Worm (Caenorhabditis elegans) whole organism, young adult: ENCODE measurements around the gene F26F12.5.

Experiments
- B0019.2 ChIP-seq: fragments of 200-800 bp; sonication (Bioruptor generic); conservative IDR thresholded peaks from 2 replicates; pipeline ENCODE4 v1.3.6; 2022; ENCODE audit warnings: missing genetic modification reagents, missing genetic modification characterization, missing compliant biosample characterization
- B0035.1 ChIP-seq: sonication (generic microtip); optimal IDR thresholded peaks from 2 replicates; lab custom pipeline; 2016; ENCODE audit warnings: missing genetic modification characterization, mild to moderate bottlenecking, missing compliant biosample characterization, missing genotype, missing genetic modification reagents
- F49E8.2 ChIP-seq: sonication (generic microtip); optimal IDR thresholded peaks from 3 replicates; lab custom pipeline; 2017; ENCODE audit warnings: missing genetic modification characterization, mild to moderate bottlenecking, missing compliant biosample characterization, antibody characterized with exemption, moderate library complexity; ENCODE audit not compliant: insufficient read depth
- F55B11.4 ChIP-seq: sonication (generic microtip); optimal IDR thresholded peaks from 2 replicates; lab custom pipeline; 2016; ENCODE audit warnings: missing compliant biosample characterization, missing genetic modification characterization, borderline replicate concordance; ENCODE audit not compliant: insufficient read depth
- F57A8.1 ChIP-seq: fragments of 200-800 bp; sonication (Bioruptor generic); optimal IDR thresholded peaks from 2 replicates; lab custom pipeline; 2018; ENCODE audit warnings: mild to moderate bottlenecking, missing genetic modification characterization, moderate library complexity, missing compliant biosample characterization
- F57C9.4 ChIP-seq: sonication (generic microtip); optimal IDR thresholded peaks from 2 replicates; lab custom pipeline; 2017; ENCODE audit warnings: mild to moderate bottlenecking, missing genetic modification characterization, missing compliant biosample characterization
- T07F8.4 ChIP-seq: sonication (generic microtip); optimal IDR thresholded peaks from 2 replicates; lab custom pipeline; 2016; ENCODE audit warnings: mild to moderate bottlenecking, missing genetic modification characterization, moderate library complexity, missing compliant biosample characterization
- T26A5.8 ChIP-seq: sonication (generic microtip); optimal IDR thresholded peaks from 2 replicates; lab custom pipeline; 2016; ENCODE audit warnings: missing genetic modification characterization, missing compliant biosample characterization
- Y79H2A.3 ChIP-seq: fragments of 200-800 bp; sonication (Bioruptor generic); conservative IDR thresholded peaks from 2 replicates; pipeline ENCODE4 v1.3.6; 2022; ENCODE audit warnings: missing genetic modification reagents, missing genetic modification characterization, missing compliant biosample characterization
- Y95B8A.8 ChIP-seq: fragments of 200-800 bp; sonication (Bioruptor generic); IDR thresholded peaks from 2 replicates; pipeline ENCODE4 v1.3.6; 2022; ENCODE audit warnings: missing genetic modification reagents, missing genetic modification characterization, missing compliant biosample characterization
- ZK185.1 ChIP-seq: sonication (generic microtip); optimal IDR thresholded peaks from 2 replicates; lab custom pipeline; 2016; ENCODE audit warnings: mild to moderate bottlenecking, missing genetic modification characterization, missing compliant biosample characterization; ENCODE audit not compliant: poor library complexity, severe bottlenecking
- ama-1 ChIP-seq, 3 experiments: fragments of 150-350 bp in 1 of 3; sonication (generic microtip) in 2 of 3; optimal IDR thresholded peaks; 2 replicates each; lab custom pipeline; 2014 to 2018; ENCODE audit warnings: missing biosample characterization in 2 of 3, missing genetic modification characterization in 2 of 3, missing genetic modification reagents in 2 of 3
- aptf-2 ChIP-seq: fragments of 200-800 bp; sonication (Bioruptor generic); conservative IDR thresholded peaks from 2 replicates; pipeline ENCODE4 v1.3.6; 2022; ENCODE audit warnings: missing genetic modification reagents, missing genetic modification characterization, missing compliant biosample characterization
- aptf-3 ChIP-seq: fragments of 200-800 bp; sonication (Bioruptor generic); IDR thresholded peaks from 2 replicates; pipeline ENCODE4 v1.3.6; 2022; ENCODE audit warnings: missing genetic modification characterization, missing compliant biosample characterization
- athp-1 ChIP-seq: sonication (generic microtip); optimal IDR thresholded peaks from 2 replicates; lab custom pipeline; 2017; ENCODE audit warnings: mild to moderate bottlenecking, missing genetic modification characterization, missing compliant biosample characterization
- bed-1 ChIP-seq: fragments of 200-800 bp; sonication (Bioruptor generic); IDR thresholded peaks from 2 replicates; pipeline ENCODE4 v1.3.6; 2022; ENCODE audit warnings: missing genetic modification reagents, missing genetic modification characterization, missing compliant biosample characterization
- ceh-27 ChIP-seq: fragments of 200-800 bp; sonication (Bioruptor generic); optimal IDR thresholded peaks from 2 replicates; lab custom pipeline; 2018; ENCODE audit warnings: mild to moderate bottlenecking, missing genetic modification characterization, moderate library complexity, missing compliant biosample characterization
- ceh-91 ChIP-seq: fragments of 200-800 bp; sonication (Bioruptor generic); IDR thresholded peaks from 2 replicates; pipeline ENCODE4 v1.3.6; 2022; ENCODE audit warnings: missing genetic modification reagents, missing genetic modification characterization, missing compliant biosample characterization
- die-1 ChIP-seq: sonication (generic microtip); optimal IDR thresholded peaks from 2 replicates; lab custom pipeline; 2016; ENCODE audit warnings: missing genotype, mild to moderate bottlenecking, missing genetic modification characterization, missing compliant biosample characterization
- dpff-1 ChIP-seq: sonication (generic microtip); optimal IDR thresholded peaks from 2 replicates; lab custom pipeline; 2017; ENCODE audit warnings: mild to moderate bottlenecking, missing genetic modification characterization, missing compliant biosample characterization
- gei-17 ChIP-seq: fragments of 200-800 bp; sonication (Bioruptor generic); optimal IDR thresholded peaks from 2 replicates; lab custom pipeline; 2018; ENCODE audit warnings: mild to moderate bottlenecking, missing genetic modification characterization, missing compliant biosample characterization
- hlh-12 ChIP-seq: sonication (generic microtip); optimal IDR thresholded peaks from 2 replicates; lab custom pipeline; 2016; ENCODE audit warnings: missing genetic modification characterization, missing compliant biosample characterization
- hmg-1.2 ChIP-seq: fragments of 200-800 bp; sonication (Bioruptor generic); IDR thresholded peaks from 2 replicates; pipeline ENCODE4 v1.3.6; 2022; ENCODE audit warnings: missing genetic modification reagents, missing genetic modification characterization, missing compliant biosample characterization
- let-607 ChIP-seq, 2 experiments: fragments of 200-800 bp in 1 of 2; sonication (Bioruptor generic) in 1 of 2; sonication (generic microtip) in 1 of 2; optimal IDR thresholded peaks; 2 replicates each; lab custom pipeline; 2016 to 2018; ENCODE audit warnings: mild to moderate bottlenecking in 2 of 2, missing compliant biosample characterization in 2 of 2, missing genetic modification characterization in 2 of 2, moderate library complexity in 2 of 2, missing genotype in 1 of 2
- lin-26 ChIP-seq: fragments of 200-800 bp; sonication (Bioruptor generic); IDR thresholded peaks from 2 replicates; pipeline ENCODE4 v1.3.6; 2022; ENCODE audit warnings: missing genetic modification reagents, missing genetic modification characterization, missing compliant biosample characterization
- lin-35 ChIP-seq, 3 experiments: fragments of 150-350 bp in 2 of 3; sonication (generic microtip) in 1 of 3; optimal IDR thresholded peaks; 2 replicates each; lab custom pipeline; 2014 to 2018; ENCODE audit warnings: missing biosample characterization in 3 of 3, missing genetic modification characterization in 3 of 3, missing genetic modification reagents in 3 of 3
- lsy-27 ChIP-seq: sonication (generic microtip); optimal IDR thresholded peaks from 2 replicates; lab custom pipeline; 2017; ENCODE audit warnings: missing genetic modification characterization, mild to moderate bottlenecking, missing compliant biosample characterization, antibody characterized with exemption, missing genotype, borderline replicate concordance; ENCODE audit not compliant: insufficient read depth
- madf-8 ChIP-seq: fragments of 200-800 bp; sonication (Bioruptor generic); conservative IDR thresholded peaks from 2 replicates; pipeline ENCODE4 v1.3.6; 2022; ENCODE audit warnings: missing genetic modification reagents, missing genetic modification characterization, missing compliant biosample characterization
- mes-4 ChIP-seq: sonication (generic microtip); optimal IDR thresholded peaks from 2 replicates; lab custom pipeline; 2016; ENCODE audit warnings: missing genotype, missing genetic modification characterization, missing compliant biosample characterization
- nfyb-1 ChIP-seq: fragments of 200-800 bp; sonication (Bioruptor generic); IDR thresholded peaks from 2 replicates; pipeline ENCODE4 v1.3.6; 2022; ENCODE audit warnings: missing genetic modification reagents, missing genetic modification characterization, missing compliant biosample characterization
- nhr-120 ChIP-seq: fragments of 200-800 bp; sonication (Bioruptor generic); IDR thresholded peaks from 2 replicates; pipeline ENCODE4 v1.3.6; 2022; ENCODE audit warnings: missing genetic modification characterization, missing compliant biosample characterization
- nhr-179 ChIP-seq: sonication (generic microtip); optimal IDR thresholded peaks from 2 replicates; lab custom pipeline; 2016; ENCODE audit warnings: mild to moderate bottlenecking, missing genetic modification characterization, missing compliant biosample characterization
- pbrm-1 ChIP-seq: fragments of 200-800 bp; sonication (Bioruptor generic); IDR thresholded peaks from 2 replicates; pipeline ENCODE4 v1.3.6; 2022; ENCODE audit warnings: missing genetic modification reagents, missing genetic modification characterization, missing compliant biosample characterization
- snpc-1.1 ChIP-seq: sonication (generic microtip); optimal IDR thresholded peaks from 2 replicates; lab custom pipeline; 2017; ENCODE audit warnings: missing genetic modification characterization, mild to moderate bottlenecking, missing compliant biosample characterization, antibody characterized with exemption, moderate library complexity, missing genotype, missing genetic modification reagents; ENCODE audit not compliant: insufficient read depth
- snpc-4 ChIP-seq, 5 experiments: fragments of 150-350 bp in 1 of 5; sonication (generic microtip) in 4 of 5; optimal IDR thresholded peaks; 2 replicates each; lab custom pipeline; 2014 to 2018; ENCODE audit warnings: missing genetic modification characterization in 5 of 5, missing biosample characterization in 3 of 5, antibody characterized with exemption in 2 of 5, mild to moderate bottlenecking in 2 of 5, missing compliant biosample characterization in 2 of 5, missing genotype in 2 of 5, moderate library complexity in 2 of 5, missing genetic modification reagents in 1 of 5
- somi-1 ChIP-seq: fragments of 200-800 bp; sonication (Bioruptor generic); optimal IDR thresholded peaks from 2 replicates; lab custom pipeline; 2018; ENCODE audit warnings: mild to moderate bottlenecking, missing genetic modification characterization, missing compliant biosample characterization
- unc-62 ChIP-seq: fragments of 150-350 bp; optimal IDR thresholded peaks from 2 replicates; lab custom pipeline; 2014; ENCODE audit warnings: missing biosample characterization, missing genetic modification reagents, missing genetic modification characterization
- ztf-26 ChIP-seq: sonication (generic microtip); optimal IDR thresholded peaks from 2 replicates; lab custom pipeline; 2017; ENCODE audit warnings: missing genetic modification characterization, missing compliant biosample characterization
- ztf-28 ChIP-seq: fragments of 200-800 bp; sonication (Bioruptor generic); IDR thresholded peaks from 2 replicates; pipeline ENCODE4 v1.3.6; 2022; ENCODE audit warnings: missing genetic modification reagents, missing genetic modification characterization, missing compliant biosample characterization
- ztf-3 ChIP-seq: fragments of 200-800 bp; sonication (Bioruptor generic); optimal IDR thresholded peaks from 2 replicates; lab custom pipeline; 2018; ENCODE audit warnings: mild to moderate bottlenecking, missing genetic modification characterization, missing compliant biosample characterization

Gene F26F12.5

DNA sequence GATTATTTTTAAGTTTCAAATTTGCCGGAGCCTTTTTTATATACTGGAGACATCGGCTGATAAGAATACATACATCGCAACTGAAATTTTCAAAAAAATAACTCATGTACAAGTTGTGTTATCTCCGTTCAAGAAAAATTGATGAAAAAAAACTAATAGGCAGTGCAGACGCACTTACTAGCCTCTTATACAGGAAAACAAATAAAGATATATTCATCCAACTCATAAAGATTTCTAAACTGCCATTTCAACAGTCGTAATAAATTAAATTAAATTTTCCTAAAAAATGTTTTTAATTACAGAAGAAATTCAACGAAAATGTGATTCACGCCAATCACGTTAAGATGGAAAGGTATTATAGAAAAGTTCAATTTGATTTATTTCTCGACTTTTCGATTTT is 36.8 kb upstream of the F26F12.5 start, which contains the start of gene C04E6.5:
Gene C04E6.5 (plus strand): TSS at position 301 of the 400 bp plus-strand sequence.
- TF ChIP-seq snpc-4 (GFP tag; optimal IDR thresholded peaks at IDR 0.05; lab: Kevin White, UChicago) (no peak), snpc-4 (tag; optimal IDR thresholded peaks at IDR 0.05; lab: Kevin White, UChicago) (no peak), Y95B8A.8 (no peak), aptf-3 (no peak), gei-17 (GFP tag; lab: Kevin White, UChicago) (no peak), pbrm-1 (no peak), F55B11.4 (tag; lab: Kevin White, UChicago) (no peak), ceh-91 (GFP tag; lab: Robert Waterston, UW) (no peak), mes-4 (tag; lab: Kevin White, UChicago) (no peak), snpc-1.1 (tag; lab: Kevin White, UChicago) (no peak), nhr-120 (GFP tag; lab: Robert Waterston, UW) (no peak), F57A8.1 (GFP tag; lab: Kevin White, UChicago) (no peak), athp-1 (tag; lab: Kevin White, UChicago) (no peak)

DNA sequence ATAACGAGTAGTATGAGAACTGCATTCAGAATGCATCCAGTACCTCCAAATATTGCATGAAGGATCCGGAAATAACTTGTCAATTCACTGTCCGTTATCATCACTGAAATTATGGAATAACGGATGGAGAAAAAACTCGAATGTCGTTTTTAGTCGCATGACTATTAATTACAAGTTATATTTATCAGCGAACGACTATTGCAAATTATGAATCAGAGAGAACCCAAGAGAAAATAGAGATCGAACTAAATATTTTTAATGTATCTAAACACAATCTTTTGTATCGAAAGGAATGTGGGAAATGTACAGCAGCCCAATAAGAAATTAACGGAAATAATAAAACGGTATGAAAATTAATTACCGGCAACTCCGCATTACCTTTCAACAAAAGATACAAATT is 35.0 kb upstream of the F26F12.5 start, which contains the start of gene srd-16:
Gene srd-16 (minus strand): TSS at position 101 of the 400 bp plus-strand sequence.
- no peak for TF ChIP-seq hmg-1.2 (GFP tag; lab: Robert Waterston, UW)
- TF ChIP-seq ztf-26 (tag; lab: Kevin White, UChicago): no peak
- no peak for TF ChIP-seq T26A5.8 (tag; lab: Kevin White, UChicago)
- no peak for TF ChIP-seq aptf-2 (GFP tag; lab: Robert Waterston, UW)
- no peak for TF ChIP-seq T07F8.4 (tag; lab: Kevin White, UChicago)
- no peak for TF ChIP-seq somi-1 (GFP tag; lab: Kevin White, UChicago)
- TF ChIP-seq madf-8: no peak
- TF ChIP-seq B0035.1: no peak
- TF ChIP-seq B0019.2 (GFP tag; lab: Robert Waterston, UW): no peak
- no peak for TF ChIP-seq lsy-27 (tag; lab: Kevin White, UChicago)
- no peak for TF ChIP-seq nhr-179 (tag; lab: Kevin White, UChicago)
- no peak for TF ChIP-seq lin-35 (GFP tag; optimal IDR thresholded peaks at IDR 0.05; lab: Kevin White, UChicago)
- TF ChIP-seq bed-1 (GFP tag; lab: Robert Waterston, UW): no peak
- TF ChIP-seq ztf-28 (GFP tag; lab: Robert Waterston, UW): no peak
- TF ChIP-seq ceh-27: no peak
- TF ChIP-seq ama-1 (optimal IDR thresholded peaks at IDR 0.05; lab: Kevin White, UChicago): no peak
- TF ChIP-seq ama-1 (GFP tag; optimal IDR thresholded peaks at IDR 0.05; lab: Kevin White, UChicago): no peak
- TF ChIP-seq hlh-12 (tag; lab: Kevin White, UChicago): no peak
- TF ChIP-seq nfyb-1 (GFP tag; lab: Robert Waterston, UW): no peak
- TF ChIP-seq F57C9.4 (tag; lab: Kevin White, UChicago): no peak

DNA sequence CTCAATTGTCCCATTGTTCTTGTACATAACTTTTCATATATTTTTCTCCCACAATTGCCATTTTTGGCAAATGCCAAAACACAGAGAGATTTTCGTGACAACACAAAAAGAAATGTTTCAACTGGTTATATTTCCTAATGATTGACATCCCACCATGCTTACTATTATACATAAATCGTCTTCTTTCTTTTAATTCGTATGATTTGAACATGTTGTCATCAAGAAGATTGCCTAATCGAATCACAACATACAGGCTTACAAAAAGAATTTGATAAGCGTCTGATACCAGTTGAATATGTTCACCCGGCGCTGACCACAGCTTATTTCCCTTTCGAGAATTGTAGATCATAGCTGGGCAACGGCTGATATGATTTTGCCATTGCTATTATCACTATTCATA is 30.0 kb upstream of the F26F12.5 start, which contains the start of gene grd-9:
Gene grd-9 (plus strand): TSS at position 301 of the 400 bp plus-strand sequence.
- TF ChIP-seq lin-26 (GFP tag; lab: Robert Waterston, UW): no peak
- no peak for TF ChIP-seq B0019.2 (GFP tag; lab: Robert Waterston, UW)
- no peak for TF ChIP-seq ZK185.1 (tag; lab: Kevin White, UChicago)
- no peak for TF ChIP-seq ztf-28 (GFP tag; lab: Robert Waterston, UW)
- TF ChIP-seq hmg-1.2 (GFP tag; lab: Robert Waterston, UW): no peak
- TF ChIP-seq Y79H2A.3 (GFP tag; lab: Robert Waterston, UW): no peak
- no peak for TF ChIP-seq ztf-3 (GFP tag; lab: Kevin White, UChicago)
- no peak for TF ChIP-seq unc-62 (GFP tag; lab: Kevin White, UChicago)
- no peak for TF ChIP-seq gei-17 (GFP tag; lab: Kevin White, UChicago)
- no peak for TF ChIP-seq let-607 (tag; optimal IDR thresholded peaks at IDR 0.05; lab: Kevin White, UChicago)
- no peak for TF ChIP-seq nhr-120 (GFP tag; lab: Robert Waterston, UW)
- TF ChIP-seq aptf-3: no peak
- no peak for TF ChIP-seq die-1
- no peak for TF ChIP-seq F49E8.2 (tag; lab: Kevin White, UChicago)
- TF ChIP-seq dpff-1: no peak
